Worm (Caenorhabditis elegans): ENCODE data around the gene mrps-17.
A peak's percentile ranks its signal among the peaks of the same experiment; 100 is the strongest.

Gene mrps-17

DNA sequence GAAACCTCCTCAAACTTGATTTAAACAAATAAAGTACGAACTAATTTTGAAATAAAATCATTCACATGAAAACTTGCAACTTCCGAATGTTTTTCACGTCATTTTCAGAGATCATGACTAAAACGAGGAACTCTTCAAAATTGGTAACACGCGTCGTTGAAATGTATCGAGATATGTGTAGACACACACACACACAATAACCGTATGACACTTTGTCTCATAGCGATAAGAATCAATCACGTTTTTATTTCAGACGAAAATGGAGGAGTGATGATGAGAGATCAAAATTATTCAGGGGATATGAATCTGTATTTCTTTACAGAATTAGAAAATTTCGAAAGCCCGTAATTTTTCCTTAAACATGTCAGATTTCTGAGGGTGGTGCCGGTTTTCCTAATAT, 8.9 kb downstream of the mrps-17 start (continued):
- no peak for TF ChIP-seq ceh-63 (GFP tag; optimal IDR thresholded peaks at IDR 0.05)
- TF ChIP-seq F16B12.6 (tag; optimal IDR thresholded peaks at IDR 0.05) = no peak
- TF ChIP-seq unc-30 (tag; optimal IDR thresholded peaks at IDR 0.05) = no peak
- no peak for TF ChIP-seq ztf-4 (tag; optimal IDR thresholded peaks at IDR 0.05)
- no peak for TF ChIP-seq efl-1 (optimal IDR thresholded peaks at IDR 0.05)
- no peak for TF ChIP-seq efl-1 (GFP tag; optimal IDR thresholded peaks at IDR 0.05 in 1 of 2)
- no peak for TF ChIP-seq efl-3 (GFP tag; optimal IDR thresholded peaks at IDR 0.05)
- no peak for TF ChIP-seq lir-3 (tag; optimal IDR thresholded peaks at IDR 0.05; ENCODE audit: poor library complexity)
- TF ChIP-seq lsy-2 (tag; optimal IDR thresholded peaks at IDR 0.05) = no peak
- peak; percentile 45 for TF ChIP-seq nhr-20 (tag; optimal IDR thresholded peaks at IDR 0.05)
- peak; percentile 78 for TF ChIP-seq nhr-85 (tag)
- no peak for TF ChIP-seq hpl-2 (GFP tag; optimal IDR thresholded peaks at IDR 0.05)

DNA sequence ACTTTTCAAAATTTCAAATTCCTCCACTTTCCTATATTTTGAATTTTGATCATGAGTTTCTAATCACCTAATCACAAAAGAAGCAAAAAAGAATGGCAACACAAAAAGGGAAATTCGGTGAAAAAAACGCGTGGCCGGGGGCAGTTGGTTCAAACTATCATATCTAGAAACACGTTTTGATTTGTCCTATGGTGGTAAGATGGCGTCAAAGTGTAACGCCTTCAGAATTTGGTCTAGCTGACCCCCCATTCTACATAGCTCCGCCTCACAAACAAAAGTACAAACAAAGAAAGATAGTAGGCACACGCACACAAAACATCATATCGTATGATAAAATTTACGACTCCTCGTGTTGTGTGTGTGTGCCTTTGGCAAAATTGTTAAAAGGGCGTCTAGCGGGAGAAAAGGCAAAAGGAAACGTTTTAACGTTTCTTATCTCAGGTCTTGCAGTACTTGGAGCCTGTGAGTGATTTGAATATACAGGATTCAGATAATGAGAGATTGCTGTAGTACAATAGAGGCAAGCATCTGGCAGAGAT, 9.6 kb downstream of the mrps-17 start:
- TF ChIP-seq nhr-11 (tag; optimal IDR thresholded peaks at IDR 0.05) (no peak), elt-3 (tag; optimal IDR thresholded peaks at IDR 0.05) (no peak), ztf-11 (tag; optimal IDR thresholded peaks at IDR 0.05) (no peak), tbx-2 (tag; optimal IDR thresholded peaks at IDR 0.05) (no peak), jun-1 (tag; optimal IDR thresholded peaks at IDR 0.05) (peak; percentile 14), xbp-1 (tag; optimal IDR thresholded peaks at IDR 0.05) (no peak), C16A3.4 (tag; optimal IDR thresholded peaks at IDR 0.05) (no peak), alr-1 (tag; optimal IDR thresholded peaks at IDR 0.05; ENCODE audit: borderline replicate concordance) (no peak), nhr-237 (tag; optimal IDR thresholded peaks at IDR 0.05) (no peak), lin-35 (GFP tag; optimal IDR thresholded peaks at IDR 0.05) (peak in 1 of 2 experiments; percentile 57), mep-1 (tag; optimal IDR thresholded peaks at IDR 0.05) (no peak), hpl-2 (GFP tag; optimal IDR thresholded peaks at IDR 0.05) (no peak), C34B4.2 (tag; optimal IDR thresholded peaks at IDR 0.05) (no peak), mdl-1 (tag; optimal IDR thresholded peaks at IDR 0.05) (peak in 1 of 2 experiments; percentile 31), hlh-17 (GFP tag; optimal IDR thresholded peaks at IDR 0.05; ENCODE audit: borderline replicate concordance) (no peak), dsc-1 (tag; optimal IDR thresholded peaks at IDR 0.05) (no peak), efl-3 (GFP tag; optimal IDR thresholded peaks at IDR 0.05) (no peak), unc-62 (GFP tag; optimal IDR thresholded peaks at IDR 0.05) (no peak), elt-2 (tag; optimal IDR thresholded peaks at IDR 0.05) (peak; percentile 72), nhr-20 (tag; optimal IDR thresholded peaks at IDR 0.05) (peak; percentile 16), nhr-85 (tag) (peak; percentile 45), snpc-4 (tag; optimal IDR thresholded peaks at IDR 0.05) (no peak), lin-15B (tag; optimal IDR thresholded peaks at IDR 0.05) (no peak), rnt-1 (tag; optimal IDR thresholded peaks at IDR 0.05) (no peak), sup-37 (GFP tag; optimal IDR thresholded peaks at IDR 0.05) (no peak), ztf-4 (tag; optimal IDR thresholded peaks at IDR 0.05) (no peak), lin-14 (GFP tag; optimal IDR thresholded peaks at IDR 0.05) (peak; percentile 41), swsn-7 (tag; optimal IDR thresholded peaks at IDR 0.05) (no peak), ceh-90 (tag; optimal IDR thresholded peaks at IDR 0.05) (no peak), irx-1 (tag; optimal IDR thresholded peaks at IDR 0.05) (no peak), nhr-19 (GFP tag; conservative IDR thresholded peaks at IDR 0.05) (peak; percentile 34), egl-13 (tag; optimal IDR thresholded peaks at IDR 0.05) (no peak), efl-1 (optimal IDR thresholded peaks at IDR 0.05) (no peak), efl-1 (GFP tag; optimal IDR thresholded peaks at IDR 0.05 in 1 of 2) (no peak), nhr-90 (tag; optimal IDR thresholded peaks at IDR 0.05; ENCODE audit: poor library complexity) (peak; percentile 35), fkh-10 (GFP tag; optimal IDR thresholded peaks at IDR 0.05) (no peak), nhr-71 (tag; optimal IDR thresholded peaks at IDR 0.05) (peak; percentile 28), blmp-1 (tag; optimal IDR thresholded peaks at IDR 0.05) (peak; percentile 36), zag-1 (tag; optimal IDR thresholded peaks at IDR 0.05) (no peak)

Data from whole organism, L1 larva.